Fruit fly (Drosophila melanogaster) whole organism, embryonic: Measurements from ENCODE around the gene CG15930.
A peak's percentile ranks its signal among the peaks of the same experiment; 100 is the strongest.

Experiments used
- Awh ChIP-seq: fragments of 200-800 bp; sonication (Bioruptor generic); IDR thresholded peaks from 2 replicates; pipeline ENCODE4, ENCODE4 v1.3.6; 2022; ENCODE audit warnings: missing biosample characterization, missing genetic modification characterization
- CG11247 ChIP-seq: fragments of 200-800 bp; sonication (Bioruptor generic); IDR thresholded peaks from 2 replicates; pipeline ENCODE4 v1.3.6; 2022; ENCODE audit warnings: missing biosample characterization, missing genetic modification characterization
- CG15073 ChIP-seq: fragments of 200-800 bp; sonication (Bioruptor generic); optimal IDR thresholded peaks from 2 replicates; lab custom pipeline; 2016; ENCODE audit warnings: missing biosample characterization, missing genetic modification characterization
- CG15601 ChIP-seq: fragments of 200-800 bp; sonication (Bioruptor generic); optimal IDR thresholded peaks from 3 replicates; lab custom pipeline; 2019; ENCODE audit warnings: missing biosample characterization, mild to moderate bottlenecking, missing genetic modification characterization, moderate library complexity
- CG15696 ChIP-seq: fragments of 200-800 bp; sonication (Bioruptor generic); optimal IDR thresholded peaks from 2 replicates; lab custom pipeline; 2019; ENCODE audit warnings: missing biosample characterization, mild to moderate bottlenecking, missing genetic modification characterization, moderate library complexity
- CG17359 ChIP-seq: fragments of 200-800 bp; sonication (Bioruptor generic); optimal IDR thresholded peaks from 3 replicates; lab custom pipeline; 2018; ENCODE audit warnings: missing biosample characterization, mild to moderate bottlenecking, missing genetic modification characterization, moderate library complexity
- CG17829 ChIP-seq: fragments of 200-800 bp; optimal IDR thresholded peaks from 2 replicates; lab custom pipeline; 2019; ENCODE audit warnings: missing biosample characterization, mild to moderate bottlenecking, missing genetic modification characterization, moderate library complexity
- CG17912 ChIP-seq: fragments of 200-800 bp; sonication (Bioruptor generic); optimal IDR thresholded peaks from 2 replicates; lab custom pipeline; 2018; ENCODE audit warnings: missing biosample characterization, mild to moderate bottlenecking, missing genetic modification characterization
- CG18619 ChIP-seq: fragments of 200-800 bp; sonication (Bioruptor generic); optimal IDR thresholded peaks from 3 replicates; lab custom pipeline; 2017; ENCODE audit warnings: missing biosample characterization, mild to moderate bottlenecking, missing genetic modification characterization
- CG32532 ChIP-seq: fragments of 200-800 bp; sonication (Bioruptor generic); IDR thresholded peaks from 2 replicates; pipeline ENCODE4 v1.3.6; 2022; ENCODE audit warnings: missing biosample characterization, missing genetic modification characterization
- CG34422 ChIP-seq: fragments of 200-800 bp; sonication (Bioruptor generic); IDR thresholded peaks from 3 replicates; pipeline ENCODE4 v1.3.6; 2022; ENCODE audit warnings: missing biosample characterization, missing genetic modification characterization
- CG4360 ChIP-seq: fragments of 200-800 bp; sonication (Bioruptor generic); IDR thresholded peaks from 2 replicates; pipeline ENCODE4 v1.3.6; 2022; ENCODE audit warnings: missing biosample characterization, missing genetic modification characterization
- CG4730 ChIP-seq: fragments of 200-800 bp; sonication (Bioruptor generic); IDR thresholded peaks from 2 replicates; pipeline ENCODE4 v1.3.6; 2022; ENCODE audit warnings: missing biosample characterization, missing genetic modification characterization
- CG5245 ChIP-seq: fragments of 200-800 bp; sonication (Bioruptor generic); optimal IDR thresholded peaks from 3 replicates; lab custom pipeline; 2016; ENCODE audit warnings: missing biosample characterization, missing genetic modification characterization
- CG7839 ChIP-seq: fragments of 200-800 bp; sonication (Bioruptor generic); optimal IDR thresholded peaks from 3 replicates; lab custom pipeline; 2018; ENCODE audit warnings: missing biosample characterization, mild to moderate bottlenecking, missing genetic modification characterization, moderate library complexity
- CG7963 ChIP-seq: fragments of 200-800 bp; sonication (Bioruptor generic); IDR thresholded peaks from 3 replicates; pipeline ENCODE4 v1.3.6; 2022; ENCODE audit warnings: missing biosample characterization, missing genetic modification characterization; ENCODE audit not compliant: partially characterized antibody
- CG8290 ChIP-seq, 3 experiments: fragments of 200-800 bp; sonication (Bioruptor generic); optimal IDR thresholded peaks; 2 replicates each; lab custom pipeline; 2016 to 2019; ENCODE audit warnings: missing biosample characterization in 3 of 3, missing genetic modification characterization in 3 of 3, mild to moderate bottlenecking in 2 of 3, moderate library complexity in 1 of 3
- CHES-1-like ChIP-seq: fragments of 200-800 bp; sonication (Bioruptor generic); optimal IDR thresholded peaks from 2 replicates; lab custom pipeline; 2016; ENCODE audit warnings: missing biosample characterization, missing genetic modification characterization
- Dp ChIP-seq: fragments of 200-800 bp; sonication (Bioruptor generic); optimal IDR thresholded peaks from 2 replicates; lab custom pipeline; 2018; ENCODE audit warnings: missing biosample characterization, mild to moderate bottlenecking, missing genetic modification characterization, moderate library complexity
- Drgx ChIP-seq: fragments of 200-800 bp; sonication (Bioruptor generic); IDR thresholded peaks from 2 replicates; pipeline ENCODE4 v1.3.6; 2022; ENCODE audit warnings: missing biosample characterization, missing genetic modification characterization
- E2f2 ChIP-seq: fragments of 200-800 bp; sonication (Bioruptor generic); IDR thresholded peaks from 2 replicates; pipeline ENCODE4 v1.3.6; 2022; ENCODE audit warnings: missing biosample characterization, missing genetic modification characterization
- Fer1 ChIP-seq: fragments of 200-800 bp; sonication (Bioruptor generic); optimal IDR thresholded peaks from 2 replicates; lab custom pipeline; 2017; ENCODE audit warnings: missing biosample characterization, mild to moderate bottlenecking, missing genetic modification characterization
- HHEX ChIP-seq: fragments of 200-800 bp; sonication (Bioruptor generic); optimal IDR thresholded peaks from 3 replicates; lab custom pipeline; 2017; ENCODE audit warnings: missing biosample characterization, mild to moderate bottlenecking, missing genetic modification characterization, missing genetic modification reagents
- HLH4C ChIP-seq: fragments of 200-800 bp; sonication (Bioruptor generic); IDR thresholded peaks from 3 replicates; pipeline ENCODE4 v1.3.6; 2022; ENCODE audit warnings: missing biosample characterization, missing genetic modification characterization; ENCODE audit not compliant: partially characterized antibody
- HLHmδ ChIP-seq: fragments of 200-800 bp; sonication (Bioruptor generic); optimal IDR thresholded peaks from 2 replicates; lab custom pipeline; 2018; ENCODE audit warnings: missing biosample characterization, mild to moderate bottlenecking, missing genetic modification characterization, moderate library complexity
- Max ChIP-seq: fragments of 200-800 bp; sonication (Bioruptor generic); optimal IDR thresholded peaks from 2 replicates; lab custom pipeline; 2016; ENCODE audit warnings: missing biosample characterization, mild to moderate bottlenecking, missing genetic modification characterization
- Med ChIP-seq: fragments of 200-800 bp; sonication (Bioruptor generic); peaks from one replicate; lab custom pipeline; 2016; ENCODE audit warnings: missing biosample characterization, missing genetic modification characterization, mild to moderate bottlenecking, inconsistent platforms, moderate library complexity
- Nf-YC ChIP-seq: fragments of 200-800 bp; optimal IDR thresholded peaks from 3 replicates; lab custom pipeline; 2019; ENCODE audit warnings: missing biosample characterization, mild to moderate bottlenecking, missing genetic modification characterization, moderate library complexity
- Side ChIP-seq: fragments of 200-800 bp; sonication (Bioruptor generic); optimal IDR thresholded peaks from 2 replicates; lab custom pipeline; 2016; ENCODE audit warnings: missing biosample characterization, missing genetic modification characterization
- al ChIP-seq: fragments of 200-800 bp; sonication (Bioruptor generic); IDR thresholded peaks from 2 replicates; pipeline ENCODE4 v1.3.6; 2022; ENCODE audit warnings: missing biosample characterization, missing genetic modification characterization
- bigmax ChIP-seq: fragments of 200-800 bp; sonication (Bioruptor generic); optimal IDR thresholded peaks from 2 replicates; lab custom pipeline; 2018; ENCODE audit warnings: missing biosample characterization, mild to moderate bottlenecking, missing genetic modification characterization
- cas ChIP-seq: fragments of 200-800 bp; sonication (Bioruptor generic); IDR thresholded peaks from 2 replicates; pipeline ENCODE4 v1.3.6; 2022; ENCODE audit warnings: missing biosample characterization, missing genetic modification characterization
- caup ChIP-seq: fragments of 200-800 bp; sonication (Bioruptor generic); optimal IDR thresholded peaks from 3 replicates; lab custom pipeline; 2017; ENCODE audit warnings: missing biosample characterization, mild to moderate bottlenecking, missing genetic modification characterization, moderate library complexity; ENCODE audit not compliant: severe bottlenecking
- ci ChIP-seq: fragments of 200-800 bp; sonication (Bioruptor generic); IDR thresholded peaks from 3 replicates; pipeline ENCODE4 v1.3.6; 2022; ENCODE audit warnings: missing biosample characterization, missing genetic modification characterization
- eve ChIP-seq, 2 experiments: fragments of >200 bp; optimal IDR thresholded peaks; 2 replicates each; lab custom pipeline; 2017; ENCODE audit warnings: missing biosample characterization in 2 of 2, missing genetic modification characterization in 2 of 2
- ewg ChIP-seq: fragments of 200-800 bp; sonication (Bioruptor generic); optimal IDR thresholded peaks from 3 replicates; lab custom pipeline; 2017; ENCODE audit warnings: mild to moderate bottlenecking, missing biosample characterization, missing genetic modification reagents, missing genetic modification characterization
- gfzf ChIP-seq: fragments of 200-800 bp; sonication (Bioruptor generic); optimal IDR thresholded peaks from 2 replicates; lab custom pipeline; 2016; ENCODE audit warnings: missing biosample characterization, mild to moderate bottlenecking, missing genetic modification characterization, moderate library complexity
- knrl ChIP-seq: fragments of 200-800 bp; sonication (Bioruptor generic); IDR thresholded peaks from 3 replicates; pipeline ENCODE4 v1.3.6; 2022; ENCODE audit warnings: missing biosample characterization, missing genetic modification characterization; ENCODE audit not compliant: partially characterized antibody
- lov ChIP-seq, 2 experiments: fragments of 200-800 bp in 1 of 2; fragments of >200 bp in 1 of 2; sonication (Bioruptor generic) in 1 of 2; IDR thresholded peaks in 1 of 2; optimal IDR thresholded peaks in 1 of 2; 2 replicates in 1 of 2; 3 replicates in 1 of 2; pipeline versions ENCODE4 v1.3.6 to Lab custom; 2017 to 2022; ENCODE audit warnings: missing biosample characterization in 1 of 2, missing genetic modification characterization in 1 of 2
- nau ChIP-seq: fragments of 200-800 bp; sonication (Bioruptor generic); optimal IDR thresholded peaks from 3 replicates; lab custom pipeline; 2017; ENCODE audit warnings: missing biosample characterization, mild to moderate bottlenecking, missing genetic modification characterization, missing genetic modification reagents
- peb ChIP-seq: fragments of 200-800 bp; sonication (Bioruptor generic); IDR thresholded peaks from 2 replicates; pipeline ENCODE4 v1.3.6; 2022; ENCODE audit warnings: missing biosample characterization, missing genetic modification characterization
- pzg ChIP-seq: fragments of 200-800 bp; sonication (Bioruptor generic); optimal IDR thresholded peaks from 3 replicates; lab custom pipeline; 2018; ENCODE audit warnings: missing biosample characterization, mild to moderate bottlenecking, missing genetic modification characterization, moderate library complexity
- rib ChIP-seq: fragments of 200-800 bp; sonication (Bioruptor generic); IDR thresholded peaks from 2 replicates; pipeline ENCODE4 v1.3.6; 2022; ENCODE audit warnings: missing biosample characterization, missing genetic modification characterization
- sens ChIP-seq: fragments of 200-800 bp; sonication (Bioruptor generic); peaks from one replicate; lab custom pipeline; 2016; ENCODE audit warnings: missing biosample characterization, missing genetic modification characterization
- sqz ChIP-seq: fragments of 200-800 bp; sonication (Bioruptor generic); optimal IDR thresholded peaks from 3 replicates; lab custom pipeline; 2018; ENCODE audit warnings: missing biosample characterization, mild to moderate bottlenecking, missing genetic modification characterization
- tna ChIP-seq: fragments of 200-800 bp; sonication (Bioruptor generic); IDR thresholded peaks from 2 replicates; pipeline ENCODE4 v1.3.6; 2022; ENCODE audit warnings: missing biosample characterization, missing genetic modification characterization; ENCODE audit not compliant: partially characterized antibody
- vvl ChIP-seq: fragments of 200-800 bp; sonication (Bioruptor generic); IDR thresholded peaks from 2 replicates; pipeline ENCODE4 v1.3.6; 2022; ENCODE audit warnings: missing biosample characterization, missing genetic modification characterization
- zfh1 ChIP-seq: fragments of 200-800 bp; sonication (Bioruptor generic); IDR thresholded peaks from 3 replicates; pipeline ENCODE4 v1.3.6; 2022; ENCODE audit warnings: missing biosample characterization, missing genetic modification characterization

Gene CG15930

DNA sequence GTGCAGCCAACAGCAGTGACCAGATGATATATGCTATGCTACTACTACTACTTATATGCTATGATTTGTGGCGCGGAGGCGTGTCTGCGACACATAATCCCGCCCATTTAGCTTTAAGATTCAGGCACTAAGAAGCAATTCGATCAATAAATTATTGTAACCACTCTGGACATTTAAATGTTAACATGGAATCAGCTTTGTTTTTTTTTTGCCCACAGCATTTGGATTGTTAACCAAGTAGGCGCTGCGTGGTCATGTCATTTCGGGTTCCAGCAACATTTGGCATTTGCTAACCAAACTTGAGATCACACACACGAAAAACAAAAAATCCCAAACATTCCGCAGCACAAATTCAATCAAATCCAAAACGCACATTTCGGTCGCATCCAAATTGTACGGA, 4.1 kb downstream of the CG15930 start, which contains the start of gene CG4198:
TSS of gene CG4198 (plus strand) at position 301 of the 400 bp plus-strand sequence.
- TF ChIP-seq sqz (GFP tag; lab: Kevin White, UChicago), result no peak
- no peak for TF ChIP-seq Dp (GFP tag; lab: Kevin White, UChicago)
- TF ChIP-seq CG4730, result no peak
- no peak for TF ChIP-seq CG5245 (GFP tag; lab: Kevin White, UChicago)
- TF ChIP-seq HLHmδ (GFP tag; lab: Kevin White, UChicago), result no peak
- TF ChIP-seq Max, result no peak
- TF ChIP-seq eve (GFP tag; optimal IDR thresholded peaks at IDR 0.05; lab: Kevin White, UChicago), result no peak
- TF ChIP-seq CG11247 (GFP tag; lab: Robert Waterston, UW), result no peak
- no peak for TF ChIP-seq CG18619 (GFP tag; lab: Kevin White, UChicago)
- no peak for TF ChIP-seq al
- no peak for TF ChIP-seq CG8290 (GFP tag; optimal IDR thresholded peaks at IDR 0.05; lab: Kevin White, UChicago)
- TF ChIP-seq CG8290 (tag; optimal IDR thresholded peaks at IDR 0.05; lab: Kevin White, UChicago), result no peak
- no peak for TF ChIP-seq bigmax (GFP tag; lab: Kevin White, UChicago)
- no peak for TF ChIP-seq rib (GFP tag; lab: Robert Waterston, UW)
- TF ChIP-seq CG7839 (tag; lab: Kevin White, UChicago), result no peak
- no peak for TF ChIP-seq Fer1
- no peak for TF ChIP-seq sens
- TF ChIP-seq CG17829 (tag; lab: Kevin White, UChicago), result no peak
- TF ChIP-seq Side (GFP tag; lab: Kevin White, UChicago), result no peak

- TF ChIP-seq Nf-YC (tag; lab: Kevin White, UChicago), result peak; percentile 36
- TF ChIP-seq CG34422 (GFP tag; lab: Robert Waterston, UW), result peak; percentile 45; the same call in 1 of the 3 replicates
- TF ChIP-seq CG15073 (GFP tag; lab: Kevin White, UChicago), result peak; percentile 23
- TF ChIP-seq CG17912 (GFP tag; lab: Kevin White, UChicago), result no peak
- peak; percentile 40; the same call in 2 of the 3 replicates for TF ChIP-seq knrl (GFP tag; lab: Robert Waterston, UW)
- peak; percentile 8; the same call in 1 of the 2 replicates for TF ChIP-seq Awh (GFP tag; lab: Robert Waterston, UW)
- TF ChIP-seq ci, result peak; percentile 64; the same call in 2 of the 3 replicates
- peak; percentile 38 for TF ChIP-seq CHES-1-like (GFP tag; lab: Kevin White, UChicago)
- TF ChIP-seq CG7963, result 0 out of 3 replicates have a peak, but pooled peaks have one; percentile 4
- no peak for TF ChIP-seq lov (optimal IDR thresholded peaks at IDR 0.05; lab: Kevin White, UChicago)
- 0 out of 3 replicates have a peak, but pooled peaks have one; percentile 40 for TF ChIP-seq lov (GFP tag; IDR thresholded peaks at IDR 0.05; lab: Robert Waterston, UW)
- no peak for TF ChIP-seq CG4360 (GFP tag; lab: Robert Waterston, UW)
- no peak for TF ChIP-seq CG15601 (tag; lab: Kevin White, UChicago)
- peak; percentile 50 for TF ChIP-seq caup (GFP tag; lab: Kevin White, UChicago)
- TF ChIP-seq CG17359, result no peak
- peak; percentile 69 for TF ChIP-seq Drgx (GFP tag; lab: Robert Waterston, UW)
- TF ChIP-seq zfh1 (GFP tag; lab: Robert Waterston, UW), result peak; percentile 68
- TF ChIP-seq HHEX (GFP tag; lab: Kevin White, UChicago), result peak; percentile 43
- TF ChIP-seq peb (GFP tag; lab: Robert Waterston, UW), result 0 out of 2 replicates have a peak, but pooled peaks have one; percentile 16
- peak; percentile 69 for TF ChIP-seq pzg (GFP tag; lab: Kevin White, UChicago)
- peak; percentile 57; the same call in 1 of the 2 replicates for TF ChIP-seq CG32532
- TF ChIP-seq cas, result 0 out of 2 replicates have a peak, but pooled peaks have one; percentile 9
- TF ChIP-seq nau (GFP tag; lab: Kevin White, UChicago), result no peak
- TF ChIP-seq HLH4C (GFP tag; lab: Robert Waterston, UW), result peak; percentile 63; the same call in 2 of the 3 replicates
- TF ChIP-seq ewg (GFP tag; lab: Kevin White, UChicago), result peak; percentile 14
- peak; percentile 87 for TF ChIP-seq vvl
- TF ChIP-seq gfzf (GFP tag; lab: Kevin White, UChicago), result peak; percentile 3
- TF ChIP-seq E2f2, result peak; percentile 89
- TF ChIP-seq CG15696 (tag; lab: Kevin White, UChicago), result no peak
- peak; percentile 93 for TF ChIP-seq Med (GFP tag; lab: Kevin White, UChicago)
- TF ChIP-seq tna (GFP tag; lab: Robert Waterston, UW), result peak; percentile 57; the same call in 1 of the 2 replicates
- TF ChIP-seq sqz (GFP tag; lab: Kevin White, UChicago), result no peak
These were observed 5.2 kb downstream of the CG15930 start, which contains the start of the genes TrxT and dhd for dm6 chrX:5311838-5312339. Gene TrxT (minus strand): TSS chrX:5311888. Gene dhd (plus strand): TSS chrX:5312171.
